Fruit fly (Drosophila melanogaster): ENCODE measurements around the gene CG44774.

CG44774 gene

DNA sequence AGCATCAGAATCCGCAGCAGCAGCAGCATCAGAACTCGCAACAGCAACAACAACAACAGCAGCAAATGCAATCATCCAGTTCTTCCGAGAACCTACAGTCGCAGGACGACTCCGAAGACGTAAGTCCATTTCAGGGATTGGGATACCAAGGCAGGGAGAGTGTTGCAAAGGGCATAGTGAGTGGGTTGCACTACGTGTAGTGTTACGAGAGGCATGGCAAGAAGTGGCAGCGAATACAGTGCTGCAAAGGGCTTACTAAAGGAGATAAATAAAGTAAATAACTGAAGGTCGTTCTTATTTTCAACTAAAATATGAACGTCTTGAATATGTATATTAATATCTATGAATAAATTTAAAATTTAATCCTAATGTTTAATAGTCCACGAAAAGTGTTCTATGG is 26.8 kb downstream of the CG44774 start:
- TF ChIP-seq insv (optimal IDR thresholded peaks at IDR 0.05) = no peak
- TF ChIP-seq Myc (optimal IDR thresholded peaks at IDR 0.05) = no peak
- no peak for TF ChIP-seq Sin3A (optimal IDR thresholded peaks at IDR 0.05)
- no peak for TF ChIP-seq ttk (optimal IDR thresholded peaks at IDR 0.05)

DNA sequence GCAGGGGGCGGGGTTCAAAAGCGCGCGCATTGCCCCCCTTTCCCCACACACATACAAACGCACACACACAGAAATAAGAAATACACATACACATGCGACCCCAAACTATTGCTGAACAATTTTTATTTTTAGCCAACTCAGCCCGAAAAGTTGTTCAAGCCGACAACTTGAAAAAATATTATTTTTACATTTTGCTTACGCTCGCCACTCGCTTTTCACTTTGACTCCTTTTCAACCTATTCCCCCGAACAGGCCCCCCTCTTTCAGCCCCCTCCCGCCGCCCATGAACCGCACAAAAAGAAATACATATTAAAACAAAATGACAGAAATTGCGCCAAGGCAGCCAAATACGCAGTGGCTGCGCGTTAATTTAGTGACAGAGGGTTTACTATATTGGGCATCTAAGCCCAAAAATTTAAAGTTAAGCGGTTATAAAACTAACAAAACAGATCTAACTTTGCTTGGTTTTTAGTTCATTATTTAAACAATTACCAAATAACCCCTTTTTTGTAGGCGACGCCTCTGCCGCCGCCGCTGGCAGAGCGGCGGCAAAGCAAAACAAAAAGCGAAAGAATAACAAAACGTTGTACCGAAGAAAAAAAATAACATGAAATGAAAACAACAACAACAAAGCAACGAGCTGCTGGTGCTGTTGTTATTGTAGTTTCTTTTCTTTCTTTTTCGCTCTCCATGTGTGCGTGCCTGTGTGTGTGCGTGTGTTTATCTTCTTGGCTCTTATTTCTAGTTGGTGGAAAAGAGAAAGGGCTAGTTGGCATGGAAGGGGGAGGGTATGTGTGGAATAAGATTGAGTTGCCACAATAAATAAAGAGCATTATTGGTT is 27.7 kb downstream of the CG44774 start:
- TF ChIP-seq ttk (optimal IDR thresholded peaks at IDR 0.05) = no peak
- TF ChIP-seq h (optimal IDR thresholded peaks at IDR 0.05) = no peak
- peak; percentile 75 for TF ChIP-seq psq (optimal IDR thresholded peaks at IDR 0.05)
- no peak for TF ChIP-seq insv (optimal IDR thresholded peaks at IDR 0.05)
- no peak for TF ChIP-seq Sin3A (optimal IDR thresholded peaks at IDR 0.05)
- TF ChIP-seq Myc (optimal IDR thresholded peaks at IDR 0.05) = no peak

- TF ChIP-seq psq (optimal IDR thresholded peaks at IDR 0.05) (peak; percentile 1), Myc (optimal IDR thresholded peaks at IDR 0.05) (no peak)
These were observed 28.9 kb downstream of the CG44774 start, which contains the start of gene CG32772 for dm6 chrX:4908926-4909432. Gene CG32772, plus strand, starts transcription at chrX:4909102.

dm6 chrX:4906573-4906972 is 31.3 kb downstream of the CG44774 start, which contains the start of gene CG6927:
Gene CG6927, plus strand, starts transcription at chrX:4906900.
- no peak for TF ChIP-seq Myc (optimal IDR thresholded peaks at IDR 0.05)
- TF ChIP-seq h (optimal IDR thresholded peaks at IDR 0.05) = no peak
- TF ChIP-seq ttk (optimal IDR thresholded peaks at IDR 0.05) = no peak
- no peak for TF ChIP-seq psq (optimal IDR thresholded peaks at IDR 0.05)
- no peak for TF ChIP-seq insv (optimal IDR thresholded peaks at IDR 0.05)
- no peak for TF ChIP-seq Sin3A (optimal IDR thresholded peaks at IDR 0.05)

DNA sequence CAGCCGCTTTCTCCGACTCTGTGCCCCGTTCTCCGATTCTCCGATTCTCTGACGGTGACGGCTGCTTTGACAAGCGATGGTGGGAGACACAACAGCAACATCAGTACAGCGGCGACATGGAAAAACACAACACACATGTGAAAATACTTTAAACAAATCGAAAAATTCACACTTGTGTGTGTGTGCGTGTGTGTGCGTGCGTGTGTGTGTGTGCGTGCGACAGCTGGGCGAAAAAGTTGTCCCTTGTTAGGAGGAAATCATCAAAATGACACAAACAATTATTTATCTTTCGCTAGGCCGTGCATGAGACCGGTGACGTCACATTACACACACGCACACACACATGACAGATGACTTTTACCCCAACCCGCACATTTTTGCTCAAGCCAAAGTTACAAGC is 41.0 kb downstream of the CG44774 start:
- TF ChIP-seq psq (optimal IDR thresholded peaks at IDR 0.05) = no peak
- no peak for TF ChIP-seq Myc (optimal IDR thresholded peaks at IDR 0.05)
- no peak for TF ChIP-seq Sin3A (optimal IDR thresholded peaks at IDR 0.05)
- no peak for TF ChIP-seq h (optimal IDR thresholded peaks at IDR 0.05)
- no peak for TF ChIP-seq insv (optimal IDR thresholded peaks at IDR 0.05)
- TF ChIP-seq ttk (optimal IDR thresholded peaks at IDR 0.05) = no peak

DNA sequence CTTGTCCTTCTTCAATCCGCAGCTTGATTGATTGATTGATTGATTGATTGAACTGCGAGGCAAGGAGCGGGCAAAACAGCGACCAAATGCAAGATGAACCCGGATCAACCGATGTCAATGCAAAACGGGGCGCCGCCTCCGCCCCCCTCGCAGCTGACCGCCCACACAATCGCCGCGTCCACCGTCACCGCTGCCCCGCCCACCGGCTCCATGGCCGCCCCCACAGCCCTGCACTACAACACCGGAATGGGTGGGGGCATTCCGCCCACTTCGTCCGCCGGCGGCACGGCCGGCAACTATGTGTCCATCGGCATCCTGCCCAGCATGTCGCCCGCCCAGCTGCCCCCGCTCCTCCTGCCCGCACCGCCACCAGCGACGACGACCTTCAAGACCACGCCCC is 43.3 kb downstream of the CG44774 start:
- TF ChIP-seq psq (optimal IDR thresholded peaks at IDR 0.05) (no peak), ttk (optimal IDR thresholded peaks at IDR 0.05) (no peak), h (optimal IDR thresholded peaks at IDR 0.05) (no peak), insv (optimal IDR thresholded peaks at IDR 0.05) (no peak), Sin3A (optimal IDR thresholded peaks at IDR 0.05) (no peak), Myc (optimal IDR thresholded peaks at IDR 0.05) (no peak)

dm6 chrX:4885875-4886274 is 52.0 kb downstream of the CG44774 start:
- TF ChIP-seq insv (optimal IDR thresholded peaks at IDR 0.05) = no peak
- TF ChIP-seq Sin3A (optimal IDR thresholded peaks at IDR 0.05) = no peak
- TF ChIP-seq h (optimal IDR thresholded peaks at IDR 0.05) = no peak
- TF ChIP-seq Myc (optimal IDR thresholded peaks at IDR 0.05) = no peak
- TF ChIP-seq ttk (optimal IDR thresholded peaks at IDR 0.05) = no peak
- TF ChIP-seq psq (optimal IDR thresholded peaks at IDR 0.05) = no peak
